Worm (Caenorhabditis elegans): ENCODE results near the gene hlh-12.
A peak's percentile ranks its signal among the peaks of the same experiment; 100 is the strongest.

The hlh-12 gene

ce11 chrIV:8481308-8481707, 2.1 kb upstream of the hlh-12 start, which contains the start of gene spp-8:
spp-8 (plus strand) TSS chrIV:8481664.
- TF ChIP-seq nhr-76 (tag; optimal IDR thresholded peaks at IDR 0.05) (no peak), skn-1 (tag; optimal IDR thresholded peaks at IDR 0.05) (no peak), ZK546.5 (tag; optimal IDR thresholded peaks at IDR 0.05) (no peak), R02D3.7 (tag; optimal IDR thresholded peaks at IDR 0.05) (no peak), nhr-25 (tag; optimal IDR thresholded peaks at IDR 0.05) (no peak), nhr-237 (tag; optimal IDR thresholded peaks at IDR 0.05) (no peak), ztf-11 (tag; optimal IDR thresholded peaks at IDR 0.05) (no peak), pqm-1 (tag; optimal IDR thresholded peaks at IDR 0.05) (peak; percentile 97), ztf-4 (tag; optimal IDR thresholded peaks at IDR 0.05) (no peak), snpc-4 (tag; optimal IDR thresholded peaks at IDR 0.05) (no peak), fkh-2 (tag; optimal IDR thresholded peaks at IDR 0.05) (no peak), hmg-11 (tag; optimal IDR thresholded peaks at IDR 0.05) (no peak), daf-12 (tag; optimal IDR thresholded peaks at IDR 0.05) (no peak), eor-1 (tag; optimal IDR thresholded peaks at IDR 0.05) (no peak), elt-3 (tag; optimal IDR thresholded peaks at IDR 0.05) (no peak), jun-1 (tag; optimal IDR thresholded peaks at IDR 0.05) (peak; percentile 64), elt-2 (tag; optimal IDR thresholded peaks at IDR 0.05) (peak; percentile 97), sea-2 (GFP tag; optimal IDR thresholded peaks at IDR 0.05) (no peak), mml-1 (tag; optimal IDR thresholded peaks at IDR 0.05) (no peak), pha-4 (tag; optimal IDR thresholded peaks at IDR 0.05) (peak; percentile 65)

ce11 chrIV:8478516-8478915, 730 bp downstream of the hlh-12 start:
- TF ChIP-seq R02D3.7 (tag; optimal IDR thresholded peaks at IDR 0.05), result no peak
- TF ChIP-seq ama-1 (optimal IDR thresholded peaks at IDR 0.05), result no peak
- no peak for TF ChIP-seq mml-1 (tag; optimal IDR thresholded peaks at IDR 0.05)
- no peak for TF ChIP-seq snpc-4 (tag; optimal IDR thresholded peaks at IDR 0.05)
- no peak for TF ChIP-seq unc-62 (GFP tag; optimal IDR thresholded peaks at IDR 0.05)
- TF ChIP-seq tbx-2 (tag; optimal IDR thresholded peaks at IDR 0.05), result no peak
- TF ChIP-seq unc-39 (tag; optimal IDR thresholded peaks at IDR 0.05), result no peak
- TF ChIP-seq lsy-12 (tag; optimal IDR thresholded peaks at IDR 0.05), result no peak
- TF ChIP-seq elt-3 (tag; optimal IDR thresholded peaks at IDR 0.05), result no peak
- no peak for TF ChIP-seq daf-12 (tag; optimal IDR thresholded peaks at IDR 0.05)
- no peak for TF ChIP-seq hmg-11 (tag; optimal IDR thresholded peaks at IDR 0.05)
- TF ChIP-seq nhr-11 (tag; optimal IDR thresholded peaks at IDR 0.05), result no peak
- TF ChIP-seq ceh-9 (tag; optimal IDR thresholded peaks at IDR 0.05), result no peak
- TF ChIP-seq nfya-1 (tag; optimal IDR thresholded peaks at IDR 0.05; ENCODE audit: insufficient read depth), result no peak
- TF ChIP-seq pqm-1 (tag; optimal IDR thresholded peaks at IDR 0.05), result no peak
- no peak for TF ChIP-seq sea-2 (GFP tag; optimal IDR thresholded peaks at IDR 0.05)
- TF ChIP-seq ztf-4 (tag; optimal IDR thresholded peaks at IDR 0.05), result no peak
- no peak for TF ChIP-seq nhr-43 (tag; optimal IDR thresholded peaks at IDR 0.05; ENCODE audit: poor library complexity, severe bottlenecking)
- no peak for TF ChIP-seq nhr-67 (tag; optimal IDR thresholded peaks at IDR 0.05)

ce11 chrIV:8476880-8477279, 2.4 kb downstream of the hlh-12 start, which contains the start of gene spp-10:
spp-10 (plus strand) TSS chrIV:8477180.
- no peak for TF ChIP-seq ztf-4 (tag; optimal IDR thresholded peaks at IDR 0.05)
- TF ChIP-seq sea-2 (GFP tag; optimal IDR thresholded peaks at IDR 0.05), result no peak
- no peak for TF ChIP-seq ceh-9 (tag; optimal IDR thresholded peaks at IDR 0.05)
- TF ChIP-seq nhr-76 (tag; optimal IDR thresholded peaks at IDR 0.05), result no peak
- no peak for TF ChIP-seq pha-4 (tag; optimal IDR thresholded peaks at IDR 0.05)

- TF ChIP-seq sea-2 (GFP tag; optimal IDR thresholded peaks at IDR 0.05) (no peak), aly-2 (tag; optimal IDR thresholded peaks at IDR 0.05) (no peak), lsy-12 (tag; optimal IDR thresholded peaks at IDR 0.05) (no peak), nhr-76 (tag; optimal IDR thresholded peaks at IDR 0.05) (no peak), fos-1 (tag; optimal IDR thresholded peaks at IDR 0.05) (no peak), unc-39 (tag; optimal IDR thresholded peaks at IDR 0.05) (no peak), daf-12 (tag; optimal IDR thresholded peaks at IDR 0.05) (no peak), nfya-1 (tag; optimal IDR thresholded peaks at IDR 0.05; ENCODE audit: insufficient read depth) (no peak), snpc-4 (tag; optimal IDR thresholded peaks at IDR 0.05) (no peak), ceh-16 (tag; optimal IDR thresholded peaks at IDR 0.05) (no peak), ceh-28 (tag; optimal IDR thresholded peaks at IDR 0.05) (no peak), ceh-82 (tag; optimal IDR thresholded peaks at IDR 0.05) (no peak), nhr-23 (tag; optimal IDR thresholded peaks at IDR 0.05) (no peak)
These were observed 3.1 kb downstream of the hlh-12 start for ce11 chrIV:8476166-8476565.

Measured in whole organism, L3 larva.